Fruit fly (Drosophila melanogaster): Measurements from ENCODE around the gene ATPsynE.

ATPsynE gene

DNA sequence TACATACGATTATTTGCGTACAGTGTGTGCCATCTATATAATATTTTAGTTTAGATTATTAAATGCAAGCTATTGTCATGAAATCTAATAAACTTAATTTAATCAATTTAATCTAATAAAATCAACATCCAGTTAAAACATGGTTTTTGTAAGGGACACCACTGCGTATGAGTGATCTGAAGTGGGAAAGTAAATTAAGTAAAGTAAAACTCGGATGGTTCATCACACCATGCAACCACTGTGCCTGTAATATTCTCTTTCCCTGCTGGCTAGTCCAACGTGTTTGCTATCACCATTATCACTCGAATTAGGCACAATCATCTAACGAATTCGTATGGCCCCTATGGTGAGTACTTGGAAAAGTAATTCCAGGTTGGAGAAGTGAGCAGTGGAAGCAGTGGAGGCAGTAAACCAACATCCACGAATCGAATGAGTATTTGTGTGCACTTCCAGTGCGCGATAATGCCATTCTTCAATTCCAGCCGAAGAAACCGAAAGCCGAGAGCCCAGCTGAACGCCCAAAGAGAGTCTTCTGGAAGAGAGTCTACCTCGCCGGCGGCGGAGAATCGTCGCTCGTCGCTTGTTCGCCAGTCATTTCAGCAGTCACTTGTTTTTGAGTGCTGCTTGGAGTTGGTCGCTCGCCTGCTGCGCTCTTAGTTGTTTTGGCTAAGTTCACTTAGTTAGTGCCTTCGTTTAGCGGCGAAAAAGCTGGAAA is 37.9 kb upstream of the ATPsynE start, which contains the start of gene red (continued):
- TF ChIP-seq CG4854 (GFP tag; optimal IDR thresholded peaks at IDR 0.05) = peak; percentile 34
- TF ChIP-seq CG4360 (GFP tag; IDR thresholded peaks at IDR 0.05) = 0 out of 2 replicates have a peak, but pooled peaks have one; percentile 10
- TF ChIP-seq Hr78 (GFP tag; optimal IDR thresholded peaks at IDR 0.05) = peak in 1 of 2 experiments; percentile 3
- peak; percentile 66 for TF ChIP-seq Xbp1 (GFP tag; optimal IDR thresholded peaks at IDR 0.05)
- no peak for TF ChIP-seq vnd (GFP tag; IDR thresholded peaks at IDR 0.05; ENCODE audit: partially characterized antibody)
- TF ChIP-seq CG17912 (GFP tag; optimal IDR thresholded peaks at IDR 0.05) = no peak
- peak; percentile 10; the same call in 1 of the 2 replicates for TF ChIP-seq amos (GFP tag; IDR thresholded peaks at IDR 0.05; ENCODE audit: partially characterized antibody)
- TF ChIP-seq Chrac-16 (GFP tag; optimal IDR thresholded peaks at IDR 0.05) = peak; percentile 70
- peak; percentile 87 for TF ChIP-seq CG32532 (GFP tag; IDR thresholded peaks at IDR 0.05)
- peak; percentile 69 for TF ChIP-seq ind (GFP tag; optimal IDR thresholded peaks at IDR 0.05)
- TF ChIP-seq CG10431 (GFP tag; optimal IDR thresholded peaks at IDR 0.05) = no peak
- peak; percentile 31 for TF ChIP-seq CG14710 (tag; optimal IDR thresholded peaks at IDR 0.05)
- no peak for TF ChIP-seq Hmx (GFP tag; optimal IDR thresholded peaks at IDR 0.05)
- peak; percentile 87 for TF ChIP-seq CG3163 (GFP tag; optimal IDR thresholded peaks at IDR 0.05)
- peak; percentile 50 for TF ChIP-seq Nf-YB (GFP tag; optimal IDR thresholded peaks at IDR 0.05)
- peak; percentile 65 for TF ChIP-seq D19A (tag; optimal IDR thresholded peaks at IDR 0.05)
- TF ChIP-seq ham (GFP tag; IDR thresholded peaks at IDR 0.05) = peak; percentile 51; the same call in 1 of the 2 replicates
- no peak for TF ChIP-seq fd102C (GFP tag; optimal IDR thresholded peaks at IDR 0.05)
- TF ChIP-seq exex (tag; optimal IDR thresholded peaks at IDR 0.05) = peak; percentile 96
- TF ChIP-seq slbo (GFP tag; IDR thresholded peaks at IDR 0.05) = peak; percentile 80
- TF ChIP-seq CG9817 (tag; optimal IDR thresholded peaks at IDR 0.05) = peak; percentile 67
- peak; percentile 14 for TF ChIP-seq disco-r (GFP tag; optimal IDR thresholded peaks at IDR 0.05)
- peak; percentile 81 for TF ChIP-seq CG17361 (GFP tag; IDR thresholded peaks at IDR 0.05)
- TF ChIP-seq CG11398 (GFP tag; optimal IDR thresholded peaks at IDR 0.05) = no peak
- peak; percentile 71; the same call in 1 of the 2 replicates for TF ChIP-seq CG14441 (GFP tag; IDR thresholded peaks at IDR 0.05)
- peak; percentile 35 for TF ChIP-seq abd-A (tag; optimal IDR thresholded peaks at IDR 0.05)
- no peak; the same call in 2 of the 3 replicates for TF ChIP-seq CG6791 (GFP tag; IDR thresholded peaks at IDR 0.05; ENCODE audit: partially characterized antibody)
- TF ChIP-seq CG43689 (GFP tag; IDR thresholded peaks at IDR 0.05) = peak; percentile 11; the same call in 1 of the 2 replicates
- TF ChIP-seq CG11560 (tag; IDR thresholded peaks at IDR 0.05) = peak; percentile 43; the same call in 1 of the 3 replicates
- 0 out of 2 replicates have a peak, but pooled peaks have one; percentile 30 for TF ChIP-seq peb (GFP tag; IDR thresholded peaks at IDR 0.05)
- peak; percentile 66 for TF ChIP-seq CG1233 (GFP tag; optimal IDR thresholded peaks at IDR 0.05)
- TF ChIP-seq CG10366 (GFP tag; IDR thresholded peaks at IDR 0.05) = peak; percentile 66
- peak; percentile 77; the same call in 1 of the 2 replicates for TF ChIP-seq wdn (GFP tag; IDR thresholded peaks at IDR 0.05)
- peak; percentile 67 for TF ChIP-seq CG6689 (GFP tag; IDR thresholded peaks at IDR 0.05)
- peak; percentile 54 for TF ChIP-seq Abd-B (GFP tag; optimal IDR thresholded peaks at IDR 0.05)
- peak; percentile 23 for TF ChIP-seq jing (GFP tag; optimal IDR thresholded peaks at IDR 0.05)
- peak; percentile 64; the same call in 2 of the 3 replicates for TF ChIP-seq ci (GFP tag; IDR thresholded peaks at IDR 0.05)
- TF ChIP-seq Sox100B (GFP tag; optimal IDR thresholded peaks at IDR 0.05) = peak; percentile 60
- TF ChIP-seq onecut (GFP tag; IDR thresholded peaks at IDR 0.05) = peak; percentile 51
- TF ChIP-seq sima (GFP tag; optimal IDR thresholded peaks at IDR 0.05) = no peak
- peak; percentile 69 for TF ChIP-seq Ada2b (GFP tag; IDR thresholded peaks at IDR 0.05)
- peak; percentile 83 for TF ChIP-seq Meics (GFP tag; optimal IDR thresholded peaks at IDR 0.05)
- TF ChIP-seq CG7357 (GFP tag; IDR thresholded peaks at IDR 0.05) = no peak
- TF ChIP-seq pan (optimal IDR thresholded peaks at IDR 0.05) = no peak
- peak in 1 of 2 experiments; percentile 79 for TF ChIP-seq pan (GFP tag; optimal IDR thresholded peaks at IDR 0.05 in 1 of 2, IDR thresholded peaks at IDR 0.05 in 1 of 2)
- no peak for TF ChIP-seq CHES-1-like (GFP tag; optimal IDR thresholded peaks at IDR 0.05)
- TF ChIP-seq nerfin-1 (tag; optimal IDR thresholded peaks at IDR 0.05) = peak; percentile 55
- TF ChIP-seq YL-1 (GFP tag; optimal IDR thresholded peaks at IDR 0.05) = peak; percentile 37
- TF ChIP-seq Dip2 (GFP tag; IDR thresholded peaks at IDR 0.05) = no peak
